Worm (Caenorhabditis elegans) whole organism, L4 larva: ENCODE results near the gene K03H6.1.

Experiments used
- T20F7.1 ChIP-seq: fragments of 200-800 bp; sonication (Bioruptor generic); optimal IDR thresholded peaks from 2 replicates; lab custom pipeline; 2018; ENCODE audit warnings: mild to moderate bottlenecking, missing genetic modification characterization, missing compliant biosample characterization
- ZK546.5 ChIP-seq, 2 experiments: sonication (generic microtip); optimal IDR thresholded peaks; 2 replicates each; lab custom pipeline; 2017; ENCODE audit warnings: missing biosample characterization in 2 of 2, missing genetic modification characterization in 2 of 2
- ces-1 ChIP-seq: fragments of 150-350 bp; sonication (generic microtip); optimal IDR thresholded peaks from 4 replicates; lab custom pipeline; 2014; ENCODE audit warnings: missing biosample characterization, missing genetic modification reagents, missing genetic modification characterization
- dve-1 ChIP-seq: sonication (generic microtip); optimal IDR thresholded peaks from 2 replicates; lab custom pipeline; 2017; ENCODE audit warnings: antibody characterized with exemption, mild to moderate bottlenecking, missing genetic modification characterization, missing compliant biosample characterization; ENCODE audit not compliant: insufficient read depth
- mxl-2 ChIP-seq: fragments of 200-800 bp; sonication (Bioruptor generic); conservative IDR thresholded peaks from 2 replicates; pipeline ENCODE4 v1.3.6; 2022; ENCODE audit warnings: missing genetic modification reagents, missing genetic modification characterization, missing compliant biosample characterization
- nhr-237 ChIP-seq: sonication (generic microtip); optimal IDR thresholded peaks from 2 replicates; lab custom pipeline; 2017; ENCODE audit warnings: missing biosample characterization, missing genetic modification characterization
- nhr-28 ChIP-seq: fragments of 150-350 bp; optimal IDR thresholded peaks from 2 replicates; lab custom pipeline; 2014; ENCODE audit warnings: missing biosample characterization, missing genetic modification characterization
- rbr-2 ChIP-seq: sonication (generic microtip); optimal IDR thresholded peaks from 2 replicates; lab custom pipeline; 2016; ENCODE audit warnings: missing genotype, missing genetic modification characterization, missing compliant biosample characterization
- snpc-4 ChIP-seq: fragments of 150-350 bp; optimal IDR thresholded peaks from 2 replicates; lab custom pipeline; 2014; ENCODE audit warnings: missing biosample characterization, missing genetic modification characterization
- spr-1 ChIP-seq: sonication (generic microtip); optimal IDR thresholded peaks from 2 replicates; lab custom pipeline; 2016; ENCODE audit warnings: mild to moderate bottlenecking, missing genetic modification characterization, missing compliant biosample characterization

DNA sequence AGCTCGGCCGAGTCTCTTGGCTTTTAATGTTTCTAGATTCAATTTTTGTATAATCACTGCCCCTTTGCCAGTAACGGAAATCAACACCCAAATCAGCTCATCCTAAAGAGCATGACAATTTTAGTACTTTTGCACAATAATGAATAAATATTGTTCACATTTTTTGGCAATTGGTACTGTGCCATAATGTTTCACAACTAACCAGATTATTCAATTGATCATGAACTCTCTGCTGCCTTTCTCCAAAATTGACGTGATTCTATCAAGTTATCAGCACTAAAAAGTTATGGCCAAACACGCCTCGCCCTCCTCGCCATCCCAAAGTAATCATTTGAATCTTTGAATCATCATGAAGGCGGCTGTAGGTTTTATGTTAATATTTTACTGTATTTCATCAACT is 38.4 kb downstream of the K03H6.1 start, which contains the start of gene hpo-6:
- TF ChIP-seq ZK546.5 (tag; optimal IDR thresholded peaks at IDR 0.05; lab: Kevin White, UChicago), result no peak
- TF ChIP-seq ces-1 (GFP tag; lab: Kevin White, UChicago), result no peak
- TF ChIP-seq mxl-2, result no peak
- no peak for TF ChIP-seq nhr-28 (tag; lab: Kevin White, UChicago)
- TF ChIP-seq dve-1 (tag; lab: Kevin White, UChicago), result no peak
- no peak for TF ChIP-seq spr-1 (tag; lab: Kevin White, UChicago)
- TF ChIP-seq rbr-2 (tag; lab: Kevin White, UChicago), result no peak
- no peak for TF ChIP-seq snpc-4 (tag; lab: Kevin White, UChicago)
- TF ChIP-seq nhr-237, result no peak
- TF ChIP-seq T20F7.1 (GFP tag; lab: Kevin White, UChicago), result no peak
